Fruit fly (Drosophila melanogaster) whole organism, embryonic: Measurements from ENCODE around the gene CG10345.

Source experiments
- BEAF-32 ChIP-seq: fragments of 200-800 bp; sonication (Bioruptor generic); optimal IDR thresholded peaks from 3 replicates; lab custom pipeline; 2017; ENCODE audit warnings: missing biosample characterization, missing genetic modification characterization, mild to moderate bottlenecking, moderate library complexity, missing genetic modification reagents
- CG13287 ChIP-seq: fragments of 200-800 bp; sonication (Bioruptor generic); IDR thresholded peaks from 2 replicates; pipeline ENCODE4 v1.3.6; 2022; ENCODE audit warnings: missing biosample characterization, missing genetic modification characterization; ENCODE audit not compliant: partially characterized antibody
- PHDP ChIP-seq: fragments of 200-800 bp; sonication (Bioruptor generic); optimal IDR thresholded peaks from 3 replicates; lab custom pipeline; 2018; ENCODE audit warnings: missing biosample characterization, mild to moderate bottlenecking, missing genetic modification characterization, moderate library complexity
- az2 ChIP-seq: fragments of 200-800 bp; sonication (Bioruptor generic); optimal IDR thresholded peaks from 3 replicates; lab custom pipeline; 2016; ENCODE audit warnings: missing biosample characterization, missing genetic modification characterization
- h ChIP-seq: fragments of >200 bp; optimal IDR thresholded peaks from 2 replicates; lab custom pipeline; 2017
- ind ChIP-seq: fragments of 200-800 bp; sonication (Bioruptor generic); optimal IDR thresholded peaks from 3 replicates; lab custom pipeline; 2016; ENCODE audit warnings: missing biosample characterization, missing genetic modification characterization
- luna ChIP-seq: fragments of 200-800 bp; sonication (Bioruptor generic); optimal IDR thresholded peaks from 2 replicates; lab custom pipeline; 2016; ENCODE audit warnings: missing biosample characterization, missing genetic modification characterization
- pnt ChIP-seq: fragments of 200-800 bp; sonication (Bioruptor generic); optimal IDR thresholded peaks from 3 replicates; lab custom pipeline; 2016; ENCODE audit warnings: missing biosample characterization, missing genetic modification characterization

- TF ChIP-seq ind (GFP tag; lab: Kevin White, UChicago) (no peak), luna (GFP tag; lab: Kevin White, UChicago) (no peak), CG13287 (GFP tag; lab: Robert Waterston, UW) (no peak), PHDP (tag; lab: Kevin White, UChicago) (no peak), h (lab: Kevin White, UChicago) (no peak), BEAF-32 (no peak), az2 (no peak), pnt (GFP tag; lab: Kevin White, UChicago) (no peak)
Observed at dm6 chr3R:16570484-16570883, 34.2 kb downstream of the CG10345 start.
